Worm (Caenorhabditis elegans) whole organism, L1 larva: Measurements from ENCODE around the gene eif-1.A.
A peak's percentile ranks its signal among the peaks of the same experiment; 100 is the strongest.

Experiments used
- C16A3.4 ChIP-seq: fragments of 150-350 bp; optimal IDR thresholded peaks from 2 replicates; lab custom pipeline; 2014; ENCODE audit warnings: missing biosample characterization, missing genetic modification characterization
- C34B4.2 ChIP-seq: sonication (generic microtip); optimal IDR thresholded peaks from 2 replicates; lab custom pipeline; 2017; ENCODE audit warnings: mild to moderate bottlenecking, missing genetic modification characterization, missing compliant biosample characterization
- ceh-82 ChIP-seq, 3 experiments: fragments of 150-350 bp in 1 of 3; sonication (generic microtip) in 2 of 3; optimal IDR thresholded peaks; 2 replicates each; lab custom pipeline; 2014 to 2017; ENCODE audit warnings: missing biosample characterization in 3 of 3, missing genetic modification characterization in 3 of 3
- ceh-88 ChIP-seq: fragments of 200-800 bp; sonication (Bioruptor generic); IDR thresholded peaks from 2 replicates; pipeline ENCODE4 v1.3.6; 2022; ENCODE audit warnings: missing genetic modification characterization, missing compliant biosample characterization
- ceh-90 ChIP-seq: sonication (generic microtip); optimal IDR thresholded peaks from 2 replicates; lab custom pipeline; 2016; ENCODE audit warnings: missing genetic modification characterization, missing compliant biosample characterization
- dsc-1 ChIP-seq: sonication (generic microtip); optimal IDR thresholded peaks from 2 replicates; lab custom pipeline; 2016; ENCODE audit warnings: mild to moderate bottlenecking, missing genetic modification characterization, missing compliant biosample characterization
- efl-1 ChIP-seq, 4 experiments: fragments of 150-350 bp; optimal IDR thresholded peaks in 3 of 4; peaks in 1 of 4; 1 replicate in 1 of 4; 2 replicates in 3 of 4; lab custom pipeline; 2014; ENCODE audit warnings: missing biosample characterization in 2 of 4, missing genetic modification characterization in 2 of 4, missing genetic modification reagents in 2 of 4
- efl-3 ChIP-seq: fragments of 200-800 bp; sonication (Bioruptor generic); optimal IDR thresholded peaks from 2 replicates; lab custom pipeline; 2018; ENCODE audit warnings: mild to moderate bottlenecking, missing genetic modification characterization, missing compliant biosample characterization
- egl-13 ChIP-seq: sonication (generic microtip); optimal IDR thresholded peaks from 2 replicates; lab custom pipeline; 2016; ENCODE audit warnings: missing genotype, missing genetic modification reagents, missing genetic modification characterization, missing compliant biosample characterization
- elt-2 ChIP-seq: sonication (generic microtip); optimal IDR thresholded peaks from 2 replicates; lab custom pipeline; 2016; ENCODE audit warnings: missing genetic modification characterization, mild to moderate bottlenecking, inconsistent platforms, missing compliant biosample characterization, missing genetic modification reagents
- elt-3 ChIP-seq, 6 experiments: fragments of 150-350 bp in 1 of 6; sonication (generic microtip); optimal IDR thresholded peaks; 2 replicates each; lab custom pipeline; 2017 to 2018; ENCODE audit warnings: missing biosample characterization in 6 of 6, missing genetic modification characterization in 6 of 6, inconsistent platforms in 1 of 6
- fkh-8 ChIP-seq: sonication (generic microtip); optimal IDR thresholded peaks from 2 replicates; lab custom pipeline; 2016; ENCODE audit warnings: mild to moderate bottlenecking, missing genetic modification characterization, missing compliant biosample characterization
- fos-1 ChIP-seq: fragments of 150-350 bp; optimal IDR thresholded peaks from 2 replicates; lab custom pipeline; 2014; ENCODE audit warnings: missing biosample characterization, missing genetic modification characterization
- hlh-4 ChIP-seq: sonication (generic microtip); optimal IDR thresholded peaks from 2 replicates; lab custom pipeline; 2016; ENCODE audit warnings: mild to moderate bottlenecking, missing genetic modification characterization, missing compliant biosample characterization
- jun-1 ChIP-seq: fragments of 150-350 bp; optimal IDR thresholded peaks from 2 replicates; lab custom pipeline; 2014; ENCODE audit warnings: missing biosample characterization, missing genetic modification reagents, missing genetic modification characterization
- lin-13 ChIP-seq: fragments of 150-350 bp; optimal IDR thresholded peaks from 2 replicates; lab custom pipeline; 2014; ENCODE audit warnings: missing biosample characterization, missing genetic modification reagents, missing genetic modification characterization
- lin-14 ChIP-seq: fragments of 200-800 bp; sonication (Bioruptor generic); optimal IDR thresholded peaks from 2 replicates; lab custom pipeline; 2018; ENCODE audit warnings: mild to moderate bottlenecking, missing genetic modification characterization, moderate library complexity, missing compliant biosample characterization
- lin-35 ChIP-seq, 2 experiments: fragments of 150-350 bp; optimal IDR thresholded peaks; 2 replicates each; lab custom pipeline; 2014; ENCODE audit warnings: missing biosample characterization in 2 of 2, missing genetic modification characterization in 2 of 2, missing genetic modification reagents in 2 of 2
- lsy-2 ChIP-seq, 2 experiments: fragments of 150-350 bp; optimal IDR thresholded peaks; 2 replicates each; lab custom pipeline; 2014; ENCODE audit warnings: missing biosample characterization in 2 of 2, missing genetic modification characterization in 2 of 2
- mdl-1 ChIP-seq, 2 experiments: fragments of 150-350 bp; optimal IDR thresholded peaks; 2 replicates each; lab custom pipeline; 2014 to 2017; ENCODE audit warnings: missing biosample characterization in 2 of 2, missing genetic modification characterization in 2 of 2, inconsistent platforms in 1 of 2
- nhr-76 ChIP-seq: sonication (generic microtip); optimal IDR thresholded peaks from 2 replicates; lab custom pipeline; 2017; ENCODE audit warnings: missing biosample characterization, missing genetic modification characterization
- nhr-77 ChIP-seq: fragments of 150-350 bp; optimal IDR thresholded peaks from 2 replicates; lab custom pipeline; 2014; ENCODE audit warnings: missing biosample characterization, missing genetic modification characterization
- pag-3 ChIP-seq: sonication (generic microtip); optimal IDR thresholded peaks from 2 replicates; lab custom pipeline; 2017; ENCODE audit warnings: missing genetic modification characterization, mild to moderate bottlenecking, missing compliant biosample characterization, antibody characterized with exemption, borderline replicate concordance; ENCODE audit not compliant: insufficient read depth
- pax-3 ChIP-seq: fragments of 200-800 bp; sonication (Bioruptor generic); optimal IDR thresholded peaks from 2 replicates; lab custom pipeline; 2018; ENCODE audit warnings: mild to moderate bottlenecking, missing genetic modification characterization, moderate library complexity, missing compliant biosample characterization
- pqm-1 ChIP-seq: sonication (generic microtip); optimal IDR thresholded peaks from 3 replicates; lab custom pipeline; 2017; ENCODE audit warnings: missing biosample characterization, missing genetic modification characterization
- rnt-1 ChIP-seq: sonication (generic microtip); optimal IDR thresholded peaks from 2 replicates; lab custom pipeline; 2016; ENCODE audit warnings: mild to moderate bottlenecking, missing genetic modification characterization, moderate library complexity, missing compliant biosample characterization
- skn-1 ChIP-seq: fragments of 150-350 bp; optimal IDR thresholded peaks from 2 replicates; lab custom pipeline; 2014; ENCODE audit warnings: missing biosample characterization, missing genetic modification characterization
- sox-4 ChIP-seq: sonication (generic microtip); optimal IDR thresholded peaks from 2 replicates; lab custom pipeline; 2016; ENCODE audit warnings: missing genetic modification characterization, missing compliant biosample characterization
- sup-37 ChIP-seq: fragments of 200-800 bp; sonication (Bioruptor generic); optimal IDR thresholded peaks from 2 replicates; lab custom pipeline; 2018; ENCODE audit warnings: mild to moderate bottlenecking, missing genetic modification characterization, missing compliant biosample characterization
- unc-130 ChIP-seq: fragments of 150-350 bp; optimal IDR thresholded peaks from 2 replicates; lab custom pipeline; 2017; ENCODE audit warnings: missing biosample characterization, missing genetic modification characterization, inconsistent platforms
- unc-30 ChIP-seq: sonication (generic microtip); optimal IDR thresholded peaks from 2 replicates; lab custom pipeline; 2017; ENCODE audit warnings: missing biosample characterization, missing genetic modification characterization
- unc-98 ChIP-seq: fragments of 200-800 bp; sonication (Bioruptor generic); IDR thresholded peaks from 2 replicates; pipeline ENCODE4 v1.3.6; 2022; ENCODE audit warnings: missing genetic modification characterization, missing compliant biosample characterization
- zag-1 ChIP-seq: fragments of 150-350 bp; optimal IDR thresholded peaks from 2 replicates; lab custom pipeline; 2014; ENCODE audit warnings: missing biosample characterization, missing genetic modification characterization
- ztf-11 ChIP-seq, 2 experiments: sonication (generic microtip); optimal IDR thresholded peaks; 2 replicates each; lab custom pipeline; 2016 to 2017; ENCODE audit warnings: missing genetic modification characterization in 2 of 2, missing biosample characterization in 1 of 2, missing compliant biosample characterization in 1 of 2
- ztf-4 ChIP-seq: fragments of 150-350 bp; optimal IDR thresholded peaks from 2 replicates; lab custom pipeline; 2014; ENCODE audit warnings: missing biosample characterization, missing genetic modification characterization

eif-1.A gene

ce11 chrIV:4810377-4810984 lies at the start of gene eif-1.A (continued):
- TF ChIP-seq lin-14 (GFP tag; lab: Kevin White, UChicago): no peak
- TF ChIP-seq pax-3 (tag; lab: Kevin White, UChicago): no peak
- TF ChIP-seq unc-30: no peak
- TF ChIP-seq ceh-88 (GFP tag; lab: Robert Waterston, UW): no peak
- peak; percentile 75 for TF ChIP-seq C16A3.4
- TF ChIP-seq skn-1 (tag; lab: Kevin White, UChicago): peak; percentile 81
- TF ChIP-seq efl-1 (optimal IDR thresholded peaks at IDR 0.05; lab: Kevin White, UChicago): peak; percentile 63 to 66
- peak; percentile 69 to 96 for TF ChIP-seq efl-1 (GFP tag; optimal IDR thresholded peaks at IDR 0.05 in 1 of 2; lab: Kevin White, UChicago)
- TF ChIP-seq nhr-77 (tag; lab: Kevin White, UChicago): no peak
- no peak for TF ChIP-seq ztf-4
- no peak for TF ChIP-seq mdl-1 (tag; optimal IDR thresholded peaks at IDR 0.05; lab: Kevin White, UChicago)
- no peak for TF ChIP-seq elt-2 (tag; lab: Kevin White, UChicago)
- TF ChIP-seq lin-13 (GFP tag; lab: Kevin White, UChicago): peak; percentile 6
- TF ChIP-seq pag-3 (tag; lab: Kevin White, UChicago): no peak
- TF ChIP-seq unc-130 (tag; lab: Kevin White, UChicago): peak; percentile 72
- TF ChIP-seq fos-1 (tag; lab: Kevin White, UChicago): peak; percentile 4
- no peak for TF ChIP-seq sox-4 (tag; lab: Kevin White, UChicago)
- TF ChIP-seq elt-3 (tag; optimal IDR thresholded peaks at IDR 0.05; lab: Kevin White, UChicago): peak in 1 of 6 experiments; percentile 61
- TF ChIP-seq nhr-76 (tag; lab: Kevin White, UChicago): no peak
- no peak for TF ChIP-seq efl-3 (GFP tag; lab: Kevin White, UChicago)
- no peak for TF ChIP-seq unc-98 (GFP tag; lab: Robert Waterston, UW)
- no peak for TF ChIP-seq ceh-90 (tag; lab: Kevin White, UChicago)
- TF ChIP-seq sup-37: no peak
- no peak for TF ChIP-seq hlh-4
- TF ChIP-seq lin-35 (GFP tag; optimal IDR thresholded peaks at IDR 0.05; lab: Kevin White, UChicago): peak; percentile 54 to 75
- TF ChIP-seq jun-1 (tag; lab: Kevin White, UChicago): no peak
- peak; percentile 34 for TF ChIP-seq fkh-8 (tag; lab: Kevin White, UChicago)
- TF ChIP-seq rnt-1: peak; percentile 51
- TF ChIP-seq dsc-1 (tag; lab: Kevin White, UChicago): no peak
- TF ChIP-seq ceh-82 (tag; optimal IDR thresholded peaks at IDR 0.05; lab: Kevin White, UChicago): peak; percentile 18 to 62 (median 43)
- no peak for TF ChIP-seq pqm-1 (tag; lab: Kevin White, UChicago)
- TF ChIP-seq zag-1 (tag; lab: Kevin White, UChicago): no peak

ce11 chrIV:4762990-4763545 lies 47.7 kb upstream of the eif-1.A start:
- TF ChIP-seq efl-1 (optimal IDR thresholded peaks at IDR 0.05; lab: Kevin White, UChicago) (peak; percentile 11 to 13), efl-1 (GFP tag; optimal IDR thresholded peaks at IDR 0.05 in 1 of 2; lab: Kevin White, UChicago) (peak in 1 of 2 experiments; percentile 49), lsy-2 (tag; optimal IDR thresholded peaks at IDR 0.05; lab: Kevin White, UChicago) (peak; percentile 29 to 53), lin-35 (GFP tag; optimal IDR thresholded peaks at IDR 0.05; lab: Kevin White, UChicago) (peak in 1 of 2 experiments; percentile 22)
- TF ChIP-seq, all 84 proteins: peak for 3; not testable (repeated sequence) for 81

ce11 chrIV:4763844-4764243 lies 46.9 kb upstream of the eif-1.A start, which contains the start of gene Y17G9B.2:
Gene Y17G9B.2, plus strand, starts transcription at chrIV:4764144.
- TF ChIP-seq egl-13 (tag; lab: Kevin White, UChicago): no peak
- TF ChIP-seq ztf-11 (tag; optimal IDR thresholded peaks at IDR 0.05; lab: Kevin White, UChicago): no peak
- TF ChIP-seq C34B4.2: no peak
